1 fruit fly cellular context compared by ENCODE assay signal in genomic region chr3L:12406999-12407632, dm6.
TF ChIP-seq lines count a peak whose summit lies in the region.

No protein-coding gene starts in this region.

TF ChIP-seq in whole organism, embryonic, 481 proteins besides CTCF, POLR2A, EP300 and RAD21 (continued from another document and continues in another):
- TF ChIP-seq mld (GFP tag; IDR thresholded peaks at IDR 0.05; lab: Robert Waterston, UW; ENCODE audit: partially characterized antibody) (no peak), ara (GFP tag; IDR thresholded peaks at IDR 0.05; lab: Robert Waterston, UW) (peak; percentile 81), CG8924 (tag; optimal IDR thresholded peaks at IDR 0.05; lab: Kevin White, UChicago) (peak; percentile 72), shn (GFP tag; optimal IDR thresholded peaks at IDR 0.05; lab: Kevin White, UChicago) (peak; percentile 81), Dll (GFP tag; IDR thresholded peaks at IDR 0.05; lab: Robert Waterston, UW; ENCODE audit: partially characterized antibody) (no peak), her (GFP tag; optimal IDR thresholded peaks at IDR 0.05; lab: Kevin White, UChicago) (peak; percentile 93), Dfd (GFP tag; optimal IDR thresholded peaks at IDR 0.05; lab: Kevin White, UChicago) (no peak), CG6175 (GFP tag; IDR thresholded peaks at IDR 0.05; lab: Robert Waterston, UW) (peak; percentile 84), CG34422 (GFP tag; IDR thresholded peaks at IDR 0.05; lab: Robert Waterston, UW) (peak; percentile 80; the same call in 1 of the 3 replicates), Oli (tag; optimal IDR thresholded peaks at IDR 0.05; lab: Kevin White, UChicago) (no peak), CG11696 (GFP tag; IDR thresholded peaks at IDR 0.05; lab: Robert Waterston, UW) (peak; percentile 88), CG11723 (GFP tag; optimal IDR thresholded peaks at IDR 0.05; lab: Kevin White, UChicago) (peak; percentile 84), CG4328 (GFP tag; optimal IDR thresholded peaks at IDR 0.05; lab: Kevin White, UChicago) (peak; percentile 93), cwo (GFP tag; optimal IDR thresholded peaks at IDR 0.05; lab: Kevin White, UChicago) (peak; percentile 93), Six4 (GFP tag; optimal IDR thresholded peaks at IDR 0.05; lab: Kevin White, UChicago) (peak; percentile 69), pho (GFP tag; optimal IDR thresholded peaks at IDR 0.05; lab: Kevin White, UChicago) (peak; percentile 96), CG42726 (GFP tag; IDR thresholded peaks at IDR 0.05; lab: Robert Waterston, UW; ENCODE audit: partially characterized antibody) (no peak), Nf-YC (tag; optimal IDR thresholded peaks at IDR 0.05; lab: Kevin White, UChicago) (peak; percentile 71), CG10147 (GFP tag; optimal IDR thresholded peaks at IDR 0.05; lab: Kevin White, UChicago) (peak; percentile 91), CG10979 (tag; optimal IDR thresholded peaks at IDR 0.05; lab: Kevin White, UChicago) (peak; percentile 30), bigmax (GFP tag; optimal IDR thresholded peaks at IDR 0.05; lab: Kevin White, UChicago) (peak; percentile 72), CG7786 (GFP tag; optimal IDR thresholded peaks at IDR 0.05; lab: Kevin White, UChicago) (peak; percentile 91), tll (GFP tag; optimal IDR thresholded peaks at IDR 0.05; lab: Kevin White, UChicago) (no peak), sisA (GFP tag; IDR thresholded peaks at IDR 0.05; lab: Robert Waterston, UW) (peak; percentile 43), CG9797 (GFP tag; optimal IDR thresholded peaks at IDR 0.05; lab: Kevin White, UChicago) (peak; percentile 26), ssp (GFP tag; IDR thresholded peaks at IDR 0.05; lab: Robert Waterston, UW) (peak; percentile 48; the same call in 1 of the 2 replicates), CG3847 (GFP tag; IDR thresholded peaks at IDR 0.05; lab: Robert Waterston, UW) (peak; percentile 73), CG3407 (GFP tag; optimal IDR thresholded peaks at IDR 0.05; lab: Kevin White, UChicago) (peak; percentile 89), Optix (GFP tag; IDR thresholded peaks at IDR 0.05; lab: Robert Waterston, UW) (peak; percentile 79), chn (GFP tag; optimal IDR thresholded peaks at IDR 0.05; lab: Kevin White, UChicago) (peak; percentile 56), CG7556 (GFP tag; optimal IDR thresholded peaks at IDR 0.05; lab: Kevin White, UChicago) (peak; percentile 88), CG10543 (GFP tag; optimal IDR thresholded peaks at IDR 0.05; lab: Kevin White, UChicago) (peak; percentile 99), MBD-R2 (GFP tag; IDR thresholded peaks at IDR 0.05; lab: Robert Waterston, UW) (peak; percentile 75; the same call in 1 of the 2 replicates), pros (GFP tag; optimal IDR thresholded peaks at IDR 0.05; lab: Kevin White, UChicago) (peak; percentile 95), CG9932 (GFP tag; IDR thresholded peaks at IDR 0.05; lab: Robert Waterston, UW) (peak; percentile 89), Dref (GFP tag; IDR thresholded peaks at IDR 0.05; lab: Robert Waterston, UW) (no peak), da (GFP tag; optimal IDR thresholded peaks at IDR 0.05; lab: Kevin White, UChicago) (peak; percentile 71), CG3838 (GFP tag; optimal IDR thresholded peaks at IDR 0.05; lab: Kevin White, UChicago) (peak; percentile 92), CG11695 (GFP tag; IDR thresholded peaks at IDR 0.05; lab: Robert Waterston, UW) (peak; percentile 94), gt (GFP tag; IDR thresholded peaks at IDR 0.05; lab: Robert Waterston, UW) (no peak), Hr3 (GFP tag; optimal IDR thresholded peaks at IDR 0.05; lab: Kevin White, UChicago) (peak; percentile 62), CG2129 (GFP tag; IDR thresholded peaks at IDR 0.05; lab: Robert Waterston, UW; ENCODE audit: partially characterized antibody) (no peak), NFAT (GFP tag; IDR thresholded peaks at IDR 0.05; lab: Robert Waterston, UW) (peak; percentile 90), usp (GFP tag; optimal IDR thresholded peaks at IDR 0.05; lab: Kevin White, UChicago) (no peak), bab2 (GFP tag; optimal IDR thresholded peaks at IDR 0.05; lab: Kevin White, UChicago) (peak; percentile 92), CG3281 (GFP tag; optimal IDR thresholded peaks at IDR 0.05; lab: Kevin White, UChicago) (peak; percentile 94), CG17361 (GFP tag; IDR thresholded peaks at IDR 0.05; lab: Robert Waterston, UW) (no peak; the same call in 2 of the 3 replicates), danr (GFP tag; IDR thresholded peaks at IDR 0.05; lab: Robert Waterston, UW) (peak; percentile 67; the same call in 1 of the 2 replicates), peb (GFP tag; IDR thresholded peaks at IDR 0.05; lab: Robert Waterston, UW) (peak; percentile 52; the same call in 1 of the 2 replicates), CG10321 (GFP tag; IDR thresholded peaks at IDR 0.05; lab: Robert Waterston, UW) (peak; percentile 85), Dip2 (GFP tag; IDR thresholded peaks at IDR 0.05; lab: Robert Waterston, UW) (no peak), sc (optimal IDR thresholded peaks at IDR 0.05; lab: Kevin White, UChicago) (no peak), sc (GFP tag; optimal IDR thresholded peaks at IDR 0.05; lab: Kevin White, UChicago) (peak; percentile 61), ttk (GFP tag; IDR thresholded peaks at IDR 0.05; lab: Robert Waterston, UW) (peak; percentile 74; the same call in 1 of the 2 replicates), CG43689 (GFP tag; IDR thresholded peaks at IDR 0.05; lab: Robert Waterston, UW) (peak; percentile 90), CG11456 (GFP tag; IDR thresholded peaks at IDR 0.05; lab: Robert Waterston, UW) (peak; percentile 91), YL-1 (GFP tag; optimal IDR thresholded peaks at IDR 0.05; lab: Kevin White, UChicago) (peak; percentile 82), CG13296 (GFP tag; optimal IDR thresholded peaks at IDR 0.05; lab: Kevin White, UChicago) (peak; percentile 97), CG16815 (GFP tag; optimal IDR thresholded peaks at IDR 0.05; lab: Kevin White, UChicago) (no peak), Meics (GFP tag; optimal IDR thresholded peaks at IDR 0.05; lab: Kevin White, UChicago) (peak; percentile 93), ash1 (GFP tag; optimal IDR thresholded peaks at IDR 0.05; lab: Kevin White, UChicago) (peak; percentile 94), oc (tag; optimal IDR thresholded peaks at IDR 0.05; lab: Kevin White, UChicago) (peak; percentile 91), crol (GFP tag; IDR thresholded peaks at IDR 0.05; lab: Robert Waterston, UW) (peak; percentile 67; the same call in 1 of the 2 replicates), al (GFP tag; IDR thresholded peaks at IDR 0.05; lab: Robert Waterston, UW) (peak; percentile 77; the same call in 1 of the 2 replicates), CG10565 (GFP tag; optimal IDR thresholded peaks at IDR 0.05; lab: Kevin White, UChicago) (peak; percentile 3), CG12236 (GFP tag; optimal IDR thresholded peaks at IDR 0.05; lab: Kevin White, UChicago) (peak; percentile 90), CG33557 (GFP tag; optimal IDR thresholded peaks at IDR 0.05; lab: Kevin White, UChicago) (peak; percentile 16), CG14965 (GFP tag; optimal IDR thresholded peaks at IDR 0.05; lab: Kevin White, UChicago; ENCODE audit: borderline replicate concordance) (peak; percentile 84), Sox102F (GFP tag; optimal IDR thresholded peaks at IDR 0.05; lab: Kevin White, UChicago) (peak; percentile 87), trh (GFP tag; optimal IDR thresholded peaks at IDR 0.05; lab: Kevin White, UChicago) (peak; percentile 87), sqz (GFP tag; optimal IDR thresholded peaks at IDR 0.05; lab: Kevin White, UChicago) (peak; percentile 88), maf-S (GFP tag; optimal IDR thresholded peaks at IDR 0.05; lab: Kevin White, UChicago) (peak; percentile 91), CG8944 (GFP tag; optimal IDR thresholded peaks at IDR 0.05; lab: Kevin White, UChicago) (peak; percentile 89), CG18619 (GFP tag; optimal IDR thresholded peaks at IDR 0.05; lab: Kevin White, UChicago) (peak; percentile 89), Doc3 (GFP tag; IDR thresholded peaks at IDR 0.05; lab: Robert Waterston, UW; ENCODE audit: partially characterized antibody) (no peak), CG11085 (GFP tag; IDR thresholded peaks at IDR 0.05; lab: Robert Waterston, UW) (peak; percentile 92; the same call in 1 of the 2 replicates), CG7357 (GFP tag; IDR thresholded peaks at IDR 0.05; lab: Robert Waterston, UW) (peak; percentile 62; the same call in 1 of the 3 replicates), scrt (GFP tag; optimal IDR thresholded peaks at IDR 0.05; lab: Kevin White, UChicago) (peak; percentile 86), C15 (GFP tag; IDR thresholded peaks at IDR 0.05; lab: Robert Waterston, UW) (peak; percentile 77; the same call in 1 of the 3 replicates), lov (optimal IDR thresholded peaks at IDR 0.05; lab: Kevin White, UChicago) (no peak), lov (GFP tag; IDR thresholded peaks at IDR 0.05; lab: Robert Waterston, UW) (peak; percentile 82; the same call in 2 of the 3 replicates), CG15479 (GFP tag; optimal IDR thresholded peaks at IDR 0.05; lab: Kevin White, UChicago) (no peak), pita (GFP tag; optimal IDR thresholded peaks at IDR 0.05; lab: Kevin White, UChicago) (no peak), corto (GFP tag; optimal IDR thresholded peaks at IDR 0.05; lab: Kevin White, UChicago) (peak; percentile 15), CG6272 (GFP tag; IDR thresholded peaks at IDR 0.05; lab: Robert Waterston, UW) (no peak), stwl (tag; optimal IDR thresholded peaks at IDR 0.05; lab: Kevin White, UChicago) (no peak), Stat92E (GFP tag; optimal IDR thresholded peaks at IDR 0.05; lab: Kevin White, UChicago) (no peak), Kr (GFP tag; optimal IDR thresholded peaks at IDR 0.05; lab: Kevin White, UChicago) (no peak), CG15073 (GFP tag; optimal IDR thresholded peaks at IDR 0.05; lab: Kevin White, UChicago) (no peak), CG15011 (GFP tag; optimal IDR thresholded peaks at IDR 0.05; lab: Kevin White, UChicago) (peak; percentile 93), Scr (GFP tag; IDR thresholded peaks at IDR 0.05; lab: Robert Waterston, UW; ENCODE audit: partially characterized antibody) (0 out of 2 replicates have a peak, but pooled peaks have one; percentile 27), az2 (GFP tag; optimal IDR thresholded peaks at IDR 0.05; lab: Kevin White, UChicago) (peak; percentile 39), Ets97D (GFP tag; optimal IDR thresholded peaks at IDR 0.05; lab: Kevin White, UChicago) (peak; percentile 65), slp2 (GFP tag; optimal IDR thresholded peaks at IDR 0.05; lab: Kevin White, UChicago) (peak; percentile 82), nau (GFP tag; optimal IDR thresholded peaks at IDR 0.05; lab: Kevin White, UChicago) (peak; percentile 97), CG9876 (GFP tag; optimal IDR thresholded peaks at IDR 0.05; lab: Kevin White, UChicago) (peak; percentile 90), Fer3 (tag; optimal IDR thresholded peaks at IDR 0.05; lab: Kevin White, UChicago) (peak; percentile 93), ato (GFP tag; IDR thresholded peaks at IDR 0.05; lab: Robert Waterston, UW; ENCODE audit: partially characterized antibody) (no peak), CG10209 (GFP tag; optimal IDR thresholded peaks at IDR 0.05; lab: Kevin White, UChicago) (peak; percentile 94), tx (GFP tag; optimal IDR thresholded peaks at IDR 0.05; lab: Kevin White, UChicago) (peak; percentile 89), inv (GFP tag; IDR thresholded peaks at IDR 0.05; lab: Robert Waterston, UW; ENCODE audit: partially characterized antibody) (no peak), CG6854 (GFP tag; optimal IDR thresholded peaks at IDR 0.05; lab: Kevin White, UChicago) (peak; percentile 87), Pdp1 (GFP tag; optimal IDR thresholded peaks at IDR 0.05; lab: Kevin White, UChicago) (peak; percentile 78 to 89), CG13287 (GFP tag; IDR thresholded peaks at IDR 0.05; lab: Robert Waterston, UW; ENCODE audit: partially characterized antibody) (no peak; the same call in none of the 2 replicates), CG1233 (GFP tag; optimal IDR thresholded peaks at IDR 0.05; lab: Kevin White, UChicago) (peak; percentile 95), H15 (GFP tag; IDR thresholded peaks at IDR 0.05; lab: Robert Waterston, UW) (peak; percentile 83), CG2875 (GFP tag; optimal IDR thresholded peaks at IDR 0.05; lab: Kevin White, UChicago) (peak; percentile 89), tna (GFP tag; IDR thresholded peaks at IDR 0.05; lab: Robert Waterston, UW; ENCODE audit: partially characterized antibody) (no peak), stc (GFP tag; IDR thresholded peaks at IDR 0.05; lab: Robert Waterston, UW) (peak; percentile 91), ewg (GFP tag; optimal IDR thresholded peaks at IDR 0.05; lab: Kevin White, UChicago) (peak; percentile 78), insv (GFP tag; optimal IDR thresholded peaks at IDR 0.05; lab: Kevin White, UChicago) (peak; percentile 48 to 78), CG1792 (GFP tag; optimal IDR thresholded peaks at IDR 0.05; lab: Kevin White, UChicago) (peak; percentile 95), D19B (GFP tag; optimal IDR thresholded peaks at IDR 0.05; lab: Kevin White, UChicago) (peak; percentile 81), ftz-f1 (GFP tag; optimal IDR thresholded peaks at IDR 0.05; lab: Kevin White, UChicago) (peak; percentile 97), pum (GFP tag; optimal IDR thresholded peaks at IDR 0.05; lab: Kevin White, UChicago) (peak; percentile 55), sr (GFP tag; IDR thresholded peaks at IDR 0.05; lab: Robert Waterston, UW) (peak; percentile 97), row (GFP tag; IDR thresholded peaks at IDR 0.05; lab: Robert Waterston, UW) (peak; percentile 47; the same call in 2 of the 3 replicates), MTF-1 (GFP tag; optimal IDR thresholded peaks at IDR 0.05; lab: Kevin White, UChicago; ENCODE audit: borderline replicate concordance) (peak; percentile 92), Mad (GFP tag; optimal IDR thresholded peaks at IDR 0.05; lab: Kevin White, UChicago) (peak; percentile 80), CG17612 (GFP tag; IDR thresholded peaks at IDR 0.05; lab: Robert Waterston, UW) (peak; percentile 88), sim (GFP tag; IDR thresholded peaks at IDR 0.05; lab: Robert Waterston, UW) (peak; percentile 61; the same call in 1 of the 2 replicates), CG1024 (GFP tag; IDR thresholded peaks at IDR 0.05; lab: Robert Waterston, UW) (peak; percentile 92), Hsf (GFP tag; optimal IDR thresholded peaks at IDR 0.05; lab: Kevin White, UChicago) (peak; percentile 75), pb (GFP tag; optimal IDR thresholded peaks at IDR 0.05; lab: Kevin White, UChicago) (peak; percentile 96), CG32767 (GFP tag; IDR thresholded peaks at IDR 0.05; lab: Robert Waterston, UW) (peak; percentile 94), CG30020 (tag; optimal IDR thresholded peaks at IDR 0.05; lab: Kevin White, UChicago) (no peak), Ptx1 (GFP tag; IDR thresholded peaks at IDR 0.05; lab: Robert Waterston, UW) (peak; percentile 76), gem (tag; optimal IDR thresholded peaks at IDR 0.05; lab: Kevin White, UChicago) (peak; percentile 79)
